Worm (Caenorhabditis elegans) whole organism, L3 larva: ENCODE data around the gene F17C8.7.
A peak's percentile ranks its signal among the peaks of the same experiment; 100 is the strongest.
"Not testable (repeated sequence)": the region's sequence is repeated elsewhere in the genome, so short reads cannot be mapped to it uniquely, and the experiment has no call there.

Experiments
- R02D3.7 ChIP-seq: fragments of 150-350 bp; optimal IDR thresholded peaks from 2 replicates; lab custom pipeline; 2014; ENCODE audit warnings: missing biosample characterization, missing genetic modification characterization
- aly-2 ChIP-seq: fragments of 150-350 bp; optimal IDR thresholded peaks from 2 replicates; lab custom pipeline; 2014; ENCODE audit warnings: missing biosample characterization, missing genetic modification characterization
- ama-1 ChIP-seq: fragments of 150-350 bp; optimal IDR thresholded peaks from 2 replicates; lab custom pipeline; 2018
- ceh-16 ChIP-seq: sonication (generic microtip); optimal IDR thresholded peaks from 2 replicates; lab custom pipeline; 2017; ENCODE audit warnings: missing biosample characterization, missing genetic modification characterization
- ceh-28 ChIP-seq: fragments of 150-350 bp; optimal IDR thresholded peaks from 2 replicates; lab custom pipeline; 2014; ENCODE audit warnings: missing biosample characterization, missing genetic modification reagents, missing genetic modification characterization
- ceh-9 ChIP-seq: sonication (generic microtip); optimal IDR thresholded peaks from 2 replicates; lab custom pipeline; 2018; ENCODE audit warnings: missing biosample characterization, missing genetic modification characterization
- daf-12 ChIP-seq: fragments of 150-350 bp; optimal IDR thresholded peaks from 2 replicates; lab custom pipeline; 2014; ENCODE audit warnings: missing biosample characterization, missing genetic modification reagents, missing genetic modification characterization
- egl-27 ChIP-seq: sonication (generic microtip); optimal IDR thresholded peaks from 4 replicates; lab custom pipeline; 2017; ENCODE audit warnings: missing biosample characterization, missing genetic modification reagents, missing genetic modification characterization
- egl-5 ChIP-seq: fragments of 150-350 bp; optimal IDR thresholded peaks from 2 replicates; lab custom pipeline; 2017; ENCODE audit warnings: missing biosample characterization, missing genetic modification reagents, missing genetic modification characterization, inconsistent platforms
- elt-1 ChIP-seq: fragments of 150-350 bp; optimal IDR thresholded peaks from 2 replicates; lab custom pipeline; 2014; ENCODE audit warnings: missing biosample characterization, missing genetic modification characterization
- elt-2 ChIP-seq: sonication (generic microtip); optimal IDR thresholded peaks from 2 replicates; lab custom pipeline; 2016; ENCODE audit warnings: missing genetic modification reagents, mild to moderate bottlenecking, missing genetic modification characterization, missing compliant biosample characterization
- elt-3 ChIP-seq, 3 experiments: fragments of 150-350 bp in 1 of 3; sonication (generic microtip) in 2 of 3; optimal IDR thresholded peaks; 2 replicates in 2 of 3; 4 replicates in 1 of 3; lab custom pipeline; 2014 to 2017; ENCODE audit warnings: missing biosample characterization in 3 of 3, missing genetic modification characterization in 3 of 3
- fkh-2 ChIP-seq: fragments of 150-350 bp; optimal IDR thresholded peaks from 2 replicates; lab custom pipeline; 2014; ENCODE audit warnings: missing biosample characterization, missing genetic modification reagents, missing genetic modification characterization
- fos-1 ChIP-seq: fragments of 150-350 bp; optimal IDR thresholded peaks from 2 replicates; lab custom pipeline; 2014; ENCODE audit warnings: missing biosample characterization, missing genetic modification characterization
- hmg-11 ChIP-seq: sonication (generic microtip); optimal IDR thresholded peaks from 2 replicates; lab custom pipeline; 2016; ENCODE audit warnings: missing genetic modification characterization, missing compliant biosample characterization
- jun-1 ChIP-seq: fragments of 150-350 bp; optimal IDR thresholded peaks from 2 replicates; lab custom pipeline; 2014; ENCODE audit warnings: missing biosample characterization, missing genetic modification reagents, missing genetic modification characterization
- lin-15B ChIP-seq: fragments of 150-350 bp; optimal IDR thresholded peaks from 2 replicates; lab custom pipeline; 2014; ENCODE audit warnings: missing biosample characterization, missing genetic modification characterization
- lin-39 ChIP-seq: fragments of 150-350 bp; optimal IDR thresholded peaks from 2 replicates; lab custom pipeline; 2018; ENCODE audit warnings: missing biosample characterization, missing genetic modification reagents, missing genetic modification characterization
- lsy-12 ChIP-seq: sonication (generic microtip); optimal IDR thresholded peaks from 2 replicates; lab custom pipeline; 2016; ENCODE audit warnings: mild to moderate bottlenecking, missing genetic modification characterization, missing compliant biosample characterization
- mml-1 ChIP-seq: fragments of 150-350 bp; sonication (generic microtip); optimal IDR thresholded peaks from 3 replicates; lab custom pipeline; 2014; ENCODE audit warnings: missing biosample characterization, missing genetic modification characterization
- nfya-1 ChIP-seq: sonication (generic microtip); optimal IDR thresholded peaks from 2 replicates; lab custom pipeline; 2017; ENCODE audit warnings: missing genetic modification characterization, mild to moderate bottlenecking, missing compliant biosample characterization, antibody characterized with exemption, moderate library complexity; ENCODE audit not compliant: insufficient read depth
- nhr-12 ChIP-seq: fragments of 150-350 bp; optimal IDR thresholded peaks from 2 replicates; lab custom pipeline; 2014; ENCODE audit warnings: missing biosample characterization, missing genetic modification characterization
- nhr-23 ChIP-seq: fragments of 150-350 bp; optimal IDR thresholded peaks from 2 replicates; lab custom pipeline; 2014; ENCODE audit warnings: missing biosample characterization, missing genetic modification reagents, missing genetic modification characterization
- nhr-25 ChIP-seq: sonication (generic microtip); optimal IDR thresholded peaks from 2 replicates; lab custom pipeline; 2017; ENCODE audit warnings: missing biosample characterization, missing genetic modification characterization
- nhr-28 ChIP-seq: fragments of 150-350 bp; optimal IDR thresholded peaks from 2 replicates; lab custom pipeline; 2014; ENCODE audit warnings: missing biosample characterization, missing genetic modification characterization
- nhr-67 ChIP-seq: fragments of 150-350 bp; optimal IDR thresholded peaks from 2 replicates; lab custom pipeline; 2014; ENCODE audit warnings: missing biosample characterization, missing genetic modification characterization
- nhr-76 ChIP-seq: fragments of 150-350 bp; sonication (generic microtip); optimal IDR thresholded peaks from 5 replicates; lab custom pipeline; 2014; ENCODE audit warnings: missing biosample characterization, missing genetic modification characterization
- nhr-77 ChIP-seq: fragments of 150-350 bp; optimal IDR thresholded peaks from 2 replicates; lab custom pipeline; 2014; ENCODE audit warnings: missing biosample characterization, missing genetic modification characterization
- pha-4 ChIP-seq: fragments of 150-350 bp; optimal IDR thresholded peaks from 2 replicates; lab custom pipeline; 2014; ENCODE audit warnings: missing biosample characterization, missing genetic modification reagents, missing genetic modification characterization
- sea-2 ChIP-seq: fragments of 150-350 bp; sonication (generic microtip); optimal IDR thresholded peaks from 4 replicates; lab custom pipeline; 2014; ENCODE audit warnings: missing biosample characterization, missing genetic modification reagents, missing genetic modification characterization
- skn-1 ChIP-seq: fragments of 150-350 bp; optimal IDR thresholded peaks from 2 replicates; lab custom pipeline; 2014; ENCODE audit warnings: missing biosample characterization, missing genetic modification characterization
- tbx-2 ChIP-seq: sonication (generic microtip); optimal IDR thresholded peaks from 2 replicates; lab custom pipeline; 2016; ENCODE audit warnings: mild to moderate bottlenecking, missing genetic modification characterization, missing compliant biosample characterization
- unc-39 ChIP-seq: sonication (generic microtip); optimal IDR thresholded peaks from 4 replicates; lab custom pipeline; 2017; ENCODE audit warnings: missing biosample characterization, missing genetic modification characterization
- unc-62 ChIP-seq: fragments of 150-350 bp; sonication (generic microtip); optimal IDR thresholded peaks from 4 replicates; lab custom pipeline; 2014; ENCODE audit warnings: missing biosample characterization, missing genetic modification reagents, missing genetic modification characterization
- zag-1 ChIP-seq: fragments of 150-350 bp; optimal IDR thresholded peaks from 2 replicates; lab custom pipeline; 2014; ENCODE audit warnings: missing biosample characterization, missing genetic modification characterization
- ztf-11 ChIP-seq: fragments of 150-350 bp; optimal IDR thresholded peaks from 2 replicates; lab custom pipeline; 2014; ENCODE audit warnings: missing biosample characterization, missing genetic modification characterization
- ztf-4 ChIP-seq: fragments of 150-350 bp; optimal IDR thresholded peaks from 2 replicates; lab custom pipeline; 2014; ENCODE audit warnings: missing biosample characterization, missing genetic modification characterization

F17C8.7 gene

ce11 chrIII:4740820-4741219 is 5.3 kb downstream of the F17C8.7 start:
- TF ChIP-seq nhr-23 (tag; lab: Kevin White, UChicago) = peak; percentile 63
- no peak for TF ChIP-seq mml-1 (tag; lab: Kevin White, UChicago)
- TF ChIP-seq jun-1 = no peak
- TF ChIP-seq nhr-28 = no peak
- no peak for TF ChIP-seq pha-4 (tag; lab: Kevin White, UChicago)
- no peak for TF ChIP-seq fos-1 (tag; lab: Kevin White, UChicago)
- no peak for TF ChIP-seq nhr-77
- no peak for TF ChIP-seq sea-2 (GFP tag; lab: Kevin White, UChicago)
- peak; percentile 31 for TF ChIP-seq elt-2 (tag; lab: Kevin White, UChicago)
- TF ChIP-seq lin-39 = peak; percentile 8
- TF ChIP-seq ztf-11 (tag; lab: Kevin White, UChicago) = no peak
- TF ChIP-seq ceh-16 (tag; lab: Kevin White, UChicago) = no peak
- TF ChIP-seq ztf-4 (tag; lab: Kevin White, UChicago) = no peak
- no peak for TF ChIP-seq lsy-12 (tag; lab: Kevin White, UChicago)
- no peak for TF ChIP-seq egl-27 (tag; lab: Kevin White, UChicago)
- TF ChIP-seq ceh-28 (tag; lab: Kevin White, UChicago) = peak; percentile 45
- no peak for TF ChIP-seq fkh-2 (tag; lab: Kevin White, UChicago)
- no peak for TF ChIP-seq ceh-9 (tag; lab: Kevin White, UChicago)
- peak; percentile 48 for TF ChIP-seq nfya-1 (tag; lab: Kevin White, UChicago)
- TF ChIP-seq R02D3.7 (tag; lab: Kevin White, UChicago) = no peak
- TF ChIP-seq elt-1 (tag; lab: Kevin White, UChicago) = no peak
- no peak for TF ChIP-seq hmg-11 (tag; lab: Kevin White, UChicago)
- TF ChIP-seq daf-12 (tag; lab: Kevin White, UChicago) = no peak

- TF ChIP-seq elt-1, zag-1, R02D3.7 (tag; lab: Kevin White, UChicago): not testable (repeated sequence)
These were observed 7.1 kb downstream of the F17C8.7 start, which contains the start of gene twk-6 for ce11 chrIII:4742620-4743019. Gene twk-6 (plus strand): TSS chrIII:4742920.

ce11 chrIII:4745934-4746333 is 10.4 kb downstream of the F17C8.7 start, which contains the start of gene F17C8.6:
Gene F17C8.6 (minus strand): TSS chrIII:4746034.
- TF ChIP-seq fos-1 (tag; lab: Kevin White, UChicago) (no peak), pha-4 (tag; lab: Kevin White, UChicago) (no peak), nhr-23 (tag; lab: Kevin White, UChicago) (no peak), ama-1 (lab: Kevin White, UChicago) (no peak), lsy-12 (tag; lab: Kevin White, UChicago) (no peak), ceh-28 (tag; lab: Kevin White, UChicago) (no peak), elt-3 (tag; optimal IDR thresholded peaks at IDR 0.05; lab: Kevin White, UChicago) (no peak), lin-15B (tag; lab: Kevin White, UChicago) (no peak), nhr-25 (no peak), nhr-12 (no peak), ceh-9 (tag; lab: Kevin White, UChicago) (no peak), unc-62 (GFP tag; lab: Kevin White, UChicago) (no peak)

ce11 chrIII:4748109-4748508 is 12.6 kb downstream of the F17C8.7 start, which contains the start of gene col-89:
Gene col-89 (plus strand): TSS chrIII:4748127.
- TF ChIP-seq R02D3.7 (tag; lab: Kevin White, UChicago) (no peak), mml-1 (tag; lab: Kevin White, UChicago) (no peak), elt-2 (tag; lab: Kevin White, UChicago) (no peak), sea-2 (GFP tag; lab: Kevin White, UChicago) (no peak), lin-15B (tag; lab: Kevin White, UChicago) (no peak), nhr-23 (tag; lab: Kevin White, UChicago) (no peak), nhr-76 (tag; lab: Kevin White, UChicago) (no peak), aly-2 (no peak), elt-3 (tag; optimal IDR thresholded peaks at IDR 0.05; lab: Kevin White, UChicago) (no peak), nhr-28 (no peak), ztf-4 (tag; lab: Kevin White, UChicago) (no peak)

ce11 chrIII:4748666-4749065 is 13.1 kb downstream of the F17C8.7 start:
- no peak for TF ChIP-seq hmg-11 (tag; lab: Kevin White, UChicago)
- no peak for TF ChIP-seq nhr-67
- TF ChIP-seq skn-1 (tag; lab: Kevin White, UChicago) = no peak
- no peak for TF ChIP-seq egl-5
- TF ChIP-seq unc-39 = no peak
- no peak for TF ChIP-seq pha-4 (tag; lab: Kevin White, UChicago)
- no peak for TF ChIP-seq egl-27 (tag; lab: Kevin White, UChicago)
- TF ChIP-seq nhr-12 = no peak
- TF ChIP-seq tbx-2 = no peak
- TF ChIP-seq nhr-23 (tag; lab: Kevin White, UChicago) = no peak
